Worm (Caenorhabditis elegans) whole organism, young adult: ENCODE data around the gene C46F11.5.

Experiments
- B0035.1 ChIP-seq: sonication (generic microtip); optimal IDR thresholded peaks from 2 replicates; lab custom pipeline; 2016; ENCODE audit warnings: missing genetic modification characterization, mild to moderate bottlenecking, missing compliant biosample characterization, missing genotype, missing genetic modification reagents
- B0261.1 ChIP-seq: sonication (generic microtip); optimal IDR thresholded peaks from 2 replicates; lab custom pipeline; 2016; ENCODE audit warnings: mild to moderate bottlenecking, missing genetic modification characterization, moderate library complexity, missing compliant biosample characterization
- B0336.3 ChIP-seq: fragments of 200-800 bp; sonication (Bioruptor generic); IDR thresholded peaks from 2 replicates; pipeline ENCODE4 v1.3.6; 2022; ENCODE audit warnings: missing genetic modification characterization, missing compliant biosample characterization
- F23B12.7 ChIP-seq: sonication (generic microtip); optimal IDR thresholded peaks from 2 replicates; lab custom pipeline; 2017; ENCODE audit warnings: missing genetic modification characterization, mild to moderate bottlenecking, missing compliant biosample characterization, antibody characterized with exemption, moderate library complexity; ENCODE audit not compliant: insufficient read depth
- F39B2.1 ChIP-seq: fragments of 200-800 bp; sonication (Bioruptor generic); IDR thresholded peaks from 2 replicates; pipeline ENCODE4 v1.3.6; 2022; ENCODE audit warnings: missing genetic modification reagents, missing genetic modification characterization, missing compliant biosample characterization
- Y53F4B.3 ChIP-seq: fragments of 200-800 bp; sonication (Bioruptor generic); IDR thresholded peaks from 2 replicates; pipeline ENCODE4 v1.3.6; 2022; ENCODE audit warnings: missing genetic modification reagents, missing genetic modification characterization, missing compliant biosample characterization
- Y53G8AR.9 ChIP-seq: fragments of 200-800 bp; sonication (Bioruptor generic); conservative IDR thresholded peaks from 2 replicates; pipeline ENCODE4 v1.3.6; 2022; ENCODE audit warnings: missing genetic modification reagents, missing genetic modification characterization, missing compliant biosample characterization
- Y56A3A.18 ChIP-seq: fragments of 200-800 bp; sonication (Bioruptor generic); IDR thresholded peaks from 2 replicates; pipeline ENCODE4 v1.3.6; 2022; ENCODE audit warnings: missing genetic modification reagents, missing genetic modification characterization, missing compliant biosample characterization
- atf-7 ChIP-seq: sonication (generic microtip); optimal IDR thresholded peaks from 2 replicates; lab custom pipeline; 2017; ENCODE audit warnings: mild to moderate bottlenecking, missing genetic modification characterization, missing compliant biosample characterization
- attf-3 ChIP-seq: fragments of 200-800 bp; sonication (Bioruptor generic); conservative IDR thresholded peaks from 2 replicates; pipeline ENCODE4 v1.3.6; 2022; ENCODE audit warnings: missing genetic modification reagents, missing genetic modification characterization, missing compliant biosample characterization
- attf-5 ChIP-seq: fragments of 200-800 bp; sonication (Bioruptor generic); optimal IDR thresholded peaks from 2 replicates; lab custom pipeline; 2018; ENCODE audit warnings: mild to moderate bottlenecking, missing genetic modification characterization, missing compliant biosample characterization
- bed-2 ChIP-seq: fragments of 200-800 bp; sonication (Bioruptor generic); IDR thresholded peaks from 2 replicates; pipeline ENCODE4 v1.3.6; 2022; ENCODE audit warnings: missing genetic modification reagents, missing genetic modification characterization, missing compliant biosample characterization
- cebp-1 ChIP-seq, 2 experiments: fragments of 200-800 bp in 1 of 2; sonication (Bioruptor generic) in 1 of 2; sonication (generic microtip) in 1 of 2; IDR thresholded peaks in 1 of 2; optimal IDR thresholded peaks in 1 of 2; 2 replicates each; pipeline versions ENCODE4 v1.3.6 to Lab custom; 2017 to 2022; ENCODE audit warnings: missing compliant biosample characterization in 2 of 2, missing genetic modification characterization in 2 of 2, mild to moderate bottlenecking in 1 of 2, missing genetic modification reagents in 1 of 2, moderate library complexity in 1 of 2
- cebp-2 ChIP-seq: fragments of 200-800 bp; sonication (Bioruptor generic); IDR thresholded peaks from 2 replicates; pipeline ENCODE4 v1.3.6; 2022; ENCODE audit warnings: missing genetic modification characterization, missing compliant biosample characterization
- ceh-100 ChIP-seq: fragments of 200-800 bp; sonication (Bioruptor generic); IDR thresholded peaks from 2 replicates; pipeline ENCODE4 v1.3.6; 2022; ENCODE audit warnings: missing genetic modification reagents, missing genetic modification characterization, missing compliant biosample characterization
- ceh-27 ChIP-seq: fragments of 200-800 bp; sonication (Bioruptor generic); optimal IDR thresholded peaks from 2 replicates; lab custom pipeline; 2018; ENCODE audit warnings: mild to moderate bottlenecking, missing genetic modification characterization, moderate library complexity, missing compliant biosample characterization
- ceh-58 ChIP-seq: fragments of 200-800 bp; sonication (Bioruptor generic); IDR thresholded peaks from 2 replicates; pipeline ENCODE4 v1.3.6; 2022; ENCODE audit warnings: missing genetic modification characterization, missing compliant biosample characterization
- dpff-1 ChIP-seq: sonication (generic microtip); optimal IDR thresholded peaks from 2 replicates; lab custom pipeline; 2017; ENCODE audit warnings: mild to moderate bottlenecking, missing genetic modification characterization, missing compliant biosample characterization
- dpl-1 ChIP-seq: fragments of 150-350 bp; optimal IDR thresholded peaks from 2 replicates; lab custom pipeline; 2014; ENCODE audit warnings: missing biosample characterization, missing genetic modification reagents, missing genetic modification characterization
- gei-17 ChIP-seq: fragments of 200-800 bp; sonication (Bioruptor generic); optimal IDR thresholded peaks from 2 replicates; lab custom pipeline; 2018; ENCODE audit warnings: mild to moderate bottlenecking, missing genetic modification characterization, missing compliant biosample characterization
- hlh-12 ChIP-seq: sonication (generic microtip); optimal IDR thresholded peaks from 2 replicates; lab custom pipeline; 2016; ENCODE audit warnings: missing genetic modification characterization, missing compliant biosample characterization
- hsf-1 ChIP-seq: fragments of 200-800 bp; sonication (Bioruptor generic); IDR thresholded peaks from 2 replicates; pipeline ENCODE4 v1.3.6; 2022; ENCODE audit warnings: missing genetic modification reagents, missing genetic modification characterization, missing compliant biosample characterization
- lin-40 ChIP-seq: sonication (generic microtip); optimal IDR thresholded peaks from 2 replicates; lab custom pipeline; 2016; ENCODE audit warnings: missing genetic modification characterization, mild to moderate bottlenecking, missing compliant biosample characterization, missing genotype, missing genetic modification reagents
- lir-1 ChIP-seq: fragments of 200-800 bp; sonication (Bioruptor generic); conservative IDR thresholded peaks from 2 replicates; pipeline ENCODE4 v1.3.6; 2022; ENCODE audit warnings: missing genetic modification reagents, missing genetic modification characterization, missing compliant biosample characterization
- lsy-27 ChIP-seq: sonication (generic microtip); optimal IDR thresholded peaks from 2 replicates; lab custom pipeline; 2017; ENCODE audit warnings: missing genetic modification characterization, mild to moderate bottlenecking, missing compliant biosample characterization, antibody characterized with exemption, missing genotype, borderline replicate concordance; ENCODE audit not compliant: insufficient read depth
- madf-10 ChIP-seq: sonication (generic microtip); optimal IDR thresholded peaks from 2 replicates; lab custom pipeline; 2016; ENCODE audit warnings: mild to moderate bottlenecking, missing genetic modification characterization, missing compliant biosample characterization
- madf-3 ChIP-seq: fragments of 200-800 bp; sonication (Bioruptor generic); IDR thresholded peaks from 2 replicates; pipeline ENCODE4 v1.3.6; 2022; ENCODE audit warnings: missing genetic modification reagents, missing genetic modification characterization, missing compliant biosample characterization
- madf-6 ChIP-seq: fragments of 200-800 bp; sonication (Bioruptor generic); IDR thresholded peaks from 2 replicates; pipeline ENCODE4 v1.3.6; 2022; ENCODE audit warnings: missing genetic modification reagents, missing genetic modification characterization, missing compliant biosample characterization
- mel-28 ChIP-seq: sonication (generic microtip); optimal IDR thresholded peaks from 2 replicates; lab custom pipeline; 2016; ENCODE audit warnings: borderline replicate concordance, mild to moderate bottlenecking, missing genetic modification characterization, missing compliant biosample characterization
- nfya-2 ChIP-seq: fragments of 200-800 bp; sonication (Bioruptor generic); IDR thresholded peaks from 2 replicates; pipeline ENCODE4 v1.3.6; 2022; ENCODE audit warnings: missing genetic modification reagents, missing genetic modification characterization, missing compliant biosample characterization
- nfyb-1 ChIP-seq: fragments of 200-800 bp; sonication (Bioruptor generic); IDR thresholded peaks from 2 replicates; pipeline ENCODE4 v1.3.6; 2022; ENCODE audit warnings: missing genetic modification reagents, missing genetic modification characterization, missing compliant biosample characterization
- nhr-179 ChIP-seq: sonication (generic microtip); optimal IDR thresholded peaks from 2 replicates; lab custom pipeline; 2016; ENCODE audit warnings: mild to moderate bottlenecking, missing genetic modification characterization, missing compliant biosample characterization
- nhr-90 ChIP-seq: sonication (generic microtip); optimal IDR thresholded peaks from 2 replicates; lab custom pipeline; 2016; ENCODE audit warnings: missing genotype, mild to moderate bottlenecking, missing genetic modification characterization, missing compliant biosample characterization
- pbrm-1 ChIP-seq: fragments of 200-800 bp; sonication (Bioruptor generic); IDR thresholded peaks from 2 replicates; pipeline ENCODE4 v1.3.6; 2022; ENCODE audit warnings: missing genetic modification reagents, missing genetic modification characterization, missing compliant biosample characterization
- rpc-1 ChIP-seq, 2 experiments: fragments of 150-350 bp in 1 of 2; sonication (generic microtip) in 1 of 2; optimal IDR thresholded peaks; 2 replicates each; lab custom pipeline; 2014 to 2018; ENCODE audit warnings: missing biosample characterization in 1 of 2, missing genetic modification characterization in 1 of 2, missing genetic modification reagents in 1 of 2, missing genotype in 1 of 2
- snpc-1.3 ChIP-seq: sonication (generic microtip); optimal IDR thresholded peaks from 2 replicates; lab custom pipeline; 2017; ENCODE audit warnings: missing genetic modification characterization, mild to moderate bottlenecking, missing compliant biosample characterization, antibody characterized with exemption, moderate library complexity, missing genotype, missing genetic modification reagents; ENCODE audit not compliant: insufficient read depth
- tlf-1 ChIP-seq: fragments of 200-800 bp; sonication (Bioruptor generic); optimal IDR thresholded peaks from 2 replicates; lab custom pipeline; 2018; ENCODE audit warnings: mild to moderate bottlenecking, missing genetic modification characterization, missing compliant biosample characterization
- unc-130 ChIP-seq: sonication (generic microtip); optimal IDR thresholded peaks from 2 replicates; lab custom pipeline; 2016; ENCODE audit warnings: missing genetic modification reagents, missing genetic modification characterization, missing compliant biosample characterization
- ztf-18 ChIP-seq: sonication (generic microtip); optimal IDR thresholded peaks from 2 replicates; lab custom pipeline; 2016; ENCODE audit warnings: missing genotype, mild to moderate bottlenecking, missing genetic modification characterization, missing compliant biosample characterization
- ztf-28 ChIP-seq: fragments of 200-800 bp; sonication (Bioruptor generic); IDR thresholded peaks from 2 replicates; pipeline ENCODE4 v1.3.6; 2022; ENCODE audit warnings: missing genetic modification reagents, missing genetic modification characterization, missing compliant biosample characterization
- ztf-3 ChIP-seq: fragments of 200-800 bp; sonication (Bioruptor generic); optimal IDR thresholded peaks from 2 replicates; lab custom pipeline; 2018; ENCODE audit warnings: mild to moderate bottlenecking, missing genetic modification characterization, missing compliant biosample characterization

C46F11.5 gene

ce11 chrIII:3664224-3664623, 6.8 kb upstream of the C46F11.5 start, which contains the start of gene C46F11.4 (continued):
- TF ChIP-seq atf-7 (tag; lab: Kevin White, UChicago) (no peak), nfyb-1 (GFP tag; lab: Robert Waterston, UW) (0 out of 2 replicates have a peak, but pooled peaks have one; percentile 34), snpc-1.3 (tag; lab: Kevin White, UChicago) (peak; percentile 10), lir-1 (GFP tag; lab: Robert Waterston, UW) (no peak), attf-3 (GFP tag; lab: Robert Waterston, UW) (no peak), ztf-28 (GFP tag; lab: Robert Waterston, UW) (no peak), Y53F4B.3 (GFP tag; lab: Robert Waterston, UW) (no peak), F23B12.7 (tag; lab: Kevin White, UChicago) (no peak), F39B2.1 (GFP tag; lab: Robert Waterston, UW) (no peak), madf-3 (GFP tag; lab: Robert Waterston, UW) (no peak), attf-5 (peak; percentile 26), hlh-12 (tag; lab: Kevin White, UChicago) (no peak), B0261.1 (tag; lab: Kevin White, UChicago) (no peak), lsy-27 (tag; lab: Kevin White, UChicago) (no peak), madf-10 (tag; lab: Kevin White, UChicago) (peak; percentile 6), Y56A3A.18 (GFP tag; lab: Robert Waterston, UW) (no peak), cebp-1 (GFP tag; IDR thresholded peaks at IDR 0.05; lab: Robert Waterston, UW) (peak; percentile 32; the same call in 1 of the 2 replicates), cebp-1 (tag; optimal IDR thresholded peaks at IDR 0.05; lab: Kevin White, UChicago) (peak; percentile 87), gei-17 (no peak), madf-6 (peak; percentile 61), hsf-1 (GFP tag; lab: Robert Waterston, UW) (no peak), nhr-179 (tag; lab: Kevin White, UChicago) (no peak), ceh-100 (GFP tag; lab: Robert Waterston, UW) (no peak), dpl-1 (GFP tag; lab: Kevin White, UChicago) (no peak), nfya-2 (GFP tag; lab: Robert Waterston, UW) (no peak), B0336.3 (GFP tag; lab: Robert Waterston, UW) (no peak), pbrm-1 (GFP tag; lab: Robert Waterston, UW) (no peak), rpc-1 (optimal IDR thresholded peaks at IDR 0.05; lab: Kevin White, UChicago) (peak; percentile 46), rpc-1 (tag; optimal IDR thresholded peaks at IDR 0.05; lab: Kevin White, UChicago) (no peak), unc-130 (GFP tag; lab: Kevin White, UChicago) (no peak)

ce11 chrIII:3652964-3653363, 4.4 kb downstream of the C46F11.5 start:
- TF ChIP-seq dpl-1 (GFP tag; lab: Kevin White, UChicago) (no peak), dpff-1 (tag; lab: Kevin White, UChicago) (peak; percentile 46), pbrm-1 (GFP tag; lab: Robert Waterston, UW) (peak; percentile 22; the same call in 1 of the 2 replicates), B0035.1 (no peak), mel-28 (tag; lab: Kevin White, UChicago) (no peak), atf-7 (tag; lab: Kevin White, UChicago) (peak; percentile 2), ceh-58 (GFP tag; lab: Robert Waterston, UW) (no peak), lin-40 (tag; lab: Kevin White, UChicago) (peak; percentile 18), madf-6 (peak; percentile 26), cebp-2 (GFP tag; lab: Robert Waterston, UW) (0 out of 2 replicates have a peak, but pooled peaks have one; percentile 41), ztf-3 (no peak), nhr-90 (tag; lab: Kevin White, UChicago) (peak; percentile 47), bed-2 (GFP tag; lab: Robert Waterston, UW) (no peak), nfyb-1 (GFP tag; lab: Robert Waterston, UW) (peak; percentile 65; the same call in 1 of the 2 replicates), tlf-1 (GFP tag; lab: Kevin White, UChicago) (peak; percentile 16), ceh-27 (GFP tag; lab: Kevin White, UChicago) (no peak), ztf-18 (tag; lab: Kevin White, UChicago) (no peak), Y53G8AR.9 (GFP tag; lab: Robert Waterston, UW) (peak; percentile 62; the same call in 1 of the 2 replicates), cebp-1 (GFP tag; IDR thresholded peaks at IDR 0.05; lab: Robert Waterston, UW) (no peak), cebp-1 (tag; optimal IDR thresholded peaks at IDR 0.05; lab: Kevin White, UChicago) (peak; percentile 14)
